Worm (Caenorhabditis elegans) whole organism, young adult: Measurements from ENCODE around the gene sqd-1.

ENCODE experiments used
- B0336.3 ChIP-seq: fragments of 200-800 bp; sonication (Bioruptor generic); IDR thresholded peaks from 2 replicates; pipeline ENCODE4 v1.3.6; 2022; ENCODE audit warnings: missing genetic modification characterization, missing compliant biosample characterization
- D2030.7 ChIP-seq: fragments of 200-800 bp; sonication (Bioruptor generic); IDR thresholded peaks from 2 replicates; pipeline ENCODE4 v1.3.6; 2022; ENCODE audit warnings: missing genetic modification reagents, missing genetic modification characterization, missing compliant biosample characterization
- F10E7.11 ChIP-seq: sonication (generic microtip); optimal IDR thresholded peaks from 2 replicates; lab custom pipeline; 2017; ENCODE audit warnings: mild to moderate bottlenecking, missing genetic modification characterization, moderate library complexity, missing compliant biosample characterization
- F33H1.4 ChIP-seq: fragments of 200-800 bp; sonication (Bioruptor generic); IDR thresholded peaks from 2 replicates; pipeline ENCODE4 v1.3.6; 2022; ENCODE audit warnings: missing genetic modification reagents, missing genetic modification characterization, missing compliant biosample characterization
- F37B4.10 ChIP-seq: fragments of 200-800 bp; sonication (Bioruptor generic); IDR thresholded peaks from 2 replicates; pipeline ENCODE4 v1.3.6; 2022; ENCODE audit warnings: missing genetic modification characterization, missing compliant biosample characterization
- F57A8.1 ChIP-seq: fragments of 200-800 bp; sonication (Bioruptor generic); optimal IDR thresholded peaks from 2 replicates; lab custom pipeline; 2018; ENCODE audit warnings: mild to moderate bottlenecking, missing genetic modification characterization, moderate library complexity, missing compliant biosample characterization
- T07F8.4 ChIP-seq: sonication (generic microtip); optimal IDR thresholded peaks from 2 replicates; lab custom pipeline; 2016; ENCODE audit warnings: mild to moderate bottlenecking, missing genetic modification characterization, moderate library complexity, missing compliant biosample characterization
- T26A5.8 ChIP-seq: sonication (generic microtip); optimal IDR thresholded peaks from 2 replicates; lab custom pipeline; 2016; ENCODE audit warnings: missing genetic modification characterization, missing compliant biosample characterization
- Y53G8AR.9 ChIP-seq: fragments of 200-800 bp; sonication (Bioruptor generic); conservative IDR thresholded peaks from 2 replicates; pipeline ENCODE4 v1.3.6; 2022; ENCODE audit warnings: missing genetic modification reagents, missing genetic modification characterization, missing compliant biosample characterization
- Y56A3A.18 ChIP-seq: fragments of 200-800 bp; sonication (Bioruptor generic); IDR thresholded peaks from 2 replicates; pipeline ENCODE4 v1.3.6; 2022; ENCODE audit warnings: missing genetic modification reagents, missing genetic modification characterization, missing compliant biosample characterization
- Y79H2A.3 ChIP-seq: fragments of 200-800 bp; sonication (Bioruptor generic); conservative IDR thresholded peaks from 2 replicates; pipeline ENCODE4 v1.3.6; 2022; ENCODE audit warnings: missing genetic modification reagents, missing genetic modification characterization, missing compliant biosample characterization
- aptf-3 ChIP-seq: fragments of 200-800 bp; sonication (Bioruptor generic); IDR thresholded peaks from 2 replicates; pipeline ENCODE4 v1.3.6; 2022; ENCODE audit warnings: missing genetic modification characterization, missing compliant biosample characterization
- attf-3 ChIP-seq: fragments of 200-800 bp; sonication (Bioruptor generic); conservative IDR thresholded peaks from 2 replicates; pipeline ENCODE4 v1.3.6; 2022; ENCODE audit warnings: missing genetic modification reagents, missing genetic modification characterization, missing compliant biosample characterization
- attf-6 ChIP-seq: fragments of 200-800 bp; sonication (Bioruptor generic); IDR thresholded peaks from 2 replicates; pipeline ENCODE4 v1.3.6; 2022; ENCODE audit warnings: missing genetic modification reagents, missing genetic modification characterization, missing compliant biosample characterization
- bed-2 ChIP-seq: fragments of 200-800 bp; sonication (Bioruptor generic); IDR thresholded peaks from 2 replicates; pipeline ENCODE4 v1.3.6; 2022; ENCODE audit warnings: missing genetic modification reagents, missing genetic modification characterization, missing compliant biosample characterization
- cebp-1 ChIP-seq, 2 experiments: fragments of 200-800 bp in 1 of 2; sonication (Bioruptor generic) in 1 of 2; sonication (generic microtip) in 1 of 2; IDR thresholded peaks in 1 of 2; optimal IDR thresholded peaks in 1 of 2; 2 replicates each; pipeline versions ENCODE4 v1.3.6 to Lab custom; 2017 to 2022; ENCODE audit warnings: missing compliant biosample characterization in 2 of 2, missing genetic modification characterization in 2 of 2, mild to moderate bottlenecking in 1 of 2, missing genetic modification reagents in 1 of 2, moderate library complexity in 1 of 2
- cebp-2 ChIP-seq: fragments of 200-800 bp; sonication (Bioruptor generic); IDR thresholded peaks from 2 replicates; pipeline ENCODE4 v1.3.6; 2022; ENCODE audit warnings: missing genetic modification characterization, missing compliant biosample characterization
- ceh-27 ChIP-seq: fragments of 200-800 bp; sonication (Bioruptor generic); optimal IDR thresholded peaks from 2 replicates; lab custom pipeline; 2018; ENCODE audit warnings: mild to moderate bottlenecking, missing genetic modification characterization, moderate library complexity, missing compliant biosample characterization
- ceh-79 ChIP-seq: sonication (generic microtip); optimal IDR thresholded peaks from 2 replicates; lab custom pipeline; 2017; ENCODE audit warnings: mild to moderate bottlenecking, missing genetic modification characterization, missing compliant biosample characterization
- chd-7 ChIP-seq: sonication (generic microtip); optimal IDR thresholded peaks from 2 replicates; lab custom pipeline; 2016; ENCODE audit warnings: mild to moderate bottlenecking, missing genetic modification characterization, moderate library complexity, missing compliant biosample characterization
- dpff-1 ChIP-seq: sonication (generic microtip); optimal IDR thresholded peaks from 2 replicates; lab custom pipeline; 2017; ENCODE audit warnings: mild to moderate bottlenecking, missing genetic modification characterization, missing compliant biosample characterization
- efl-1 ChIP-seq: fragments of 150-350 bp; optimal IDR thresholded peaks from 2 replicates; lab custom pipeline; 2014; ENCODE audit warnings: missing biosample characterization, missing genetic modification reagents, missing genetic modification characterization
- egl-18 ChIP-seq: fragments of 200-800 bp; sonication (Bioruptor generic); IDR thresholded peaks from 2 replicates; pipeline ENCODE4 v1.3.6; 2022; ENCODE audit warnings: missing genetic modification reagents, missing genetic modification characterization, missing compliant biosample characterization
- fkh-3 ChIP-seq: sonication (generic microtip); optimal IDR thresholded peaks from 2 replicates; lab custom pipeline; 2016; ENCODE audit warnings: mild to moderate bottlenecking, missing genetic modification characterization, missing compliant biosample characterization
- hlh-26 ChIP-seq: fragments of 200-800 bp; sonication (Bioruptor generic); conservative IDR thresholded peaks from 2 replicates; pipeline ENCODE4 v1.3.6; 2022; ENCODE audit warnings: missing genetic modification reagents, missing genetic modification characterization, missing compliant biosample characterization
- hrde-1 ChIP-seq: sonication (generic microtip); optimal IDR thresholded peaks from 2 replicates; lab custom pipeline; 2016; ENCODE audit warnings: missing genetic modification characterization, mild to moderate bottlenecking, missing compliant biosample characterization, moderate library complexity, missing genotype, missing genetic modification reagents, borderline replicate concordance
- hsf-1 ChIP-seq: fragments of 200-800 bp; sonication (Bioruptor generic); IDR thresholded peaks from 2 replicates; pipeline ENCODE4 v1.3.6; 2022; ENCODE audit warnings: missing genetic modification reagents, missing genetic modification characterization, missing compliant biosample characterization
- lin-54 ChIP-seq: fragments of 200-800 bp; sonication (Bioruptor generic); optimal IDR thresholded peaks from 2 replicates; lab custom pipeline; 2018; ENCODE audit warnings: mild to moderate bottlenecking, missing genetic modification characterization, missing compliant biosample characterization
- madf-10 ChIP-seq: sonication (generic microtip); optimal IDR thresholded peaks from 2 replicates; lab custom pipeline; 2016; ENCODE audit warnings: mild to moderate bottlenecking, missing genetic modification characterization, missing compliant biosample characterization
- madf-8 ChIP-seq: fragments of 200-800 bp; sonication (Bioruptor generic); conservative IDR thresholded peaks from 2 replicates; pipeline ENCODE4 v1.3.6; 2022; ENCODE audit warnings: missing genetic modification reagents, missing genetic modification characterization, missing compliant biosample characterization
- mes-4 ChIP-seq: sonication (generic microtip); optimal IDR thresholded peaks from 2 replicates; lab custom pipeline; 2016; ENCODE audit warnings: missing genotype, missing genetic modification characterization, missing compliant biosample characterization
- mxl-1 ChIP-seq: sonication (generic microtip); optimal IDR thresholded peaks from 2 replicates; lab custom pipeline; 2016; ENCODE audit warnings: missing genetic modification characterization, missing compliant biosample characterization
- nfya-2 ChIP-seq: fragments of 200-800 bp; sonication (Bioruptor generic); IDR thresholded peaks from 2 replicates; pipeline ENCODE4 v1.3.6; 2022; ENCODE audit warnings: missing genetic modification reagents, missing genetic modification characterization, missing compliant biosample characterization
- nfyb-1 ChIP-seq: fragments of 200-800 bp; sonication (Bioruptor generic); IDR thresholded peaks from 2 replicates; pipeline ENCODE4 v1.3.6; 2022; ENCODE audit warnings: missing genetic modification reagents, missing genetic modification characterization, missing compliant biosample characterization
- nhr-179 ChIP-seq: sonication (generic microtip); optimal IDR thresholded peaks from 2 replicates; lab custom pipeline; 2016; ENCODE audit warnings: mild to moderate bottlenecking, missing genetic modification characterization, missing compliant biosample characterization
- nhr-27 ChIP-seq: fragments of 200-800 bp; sonication (Bioruptor generic); optimal IDR thresholded peaks from 2 replicates; lab custom pipeline; 2018; ENCODE audit warnings: mild to moderate bottlenecking, missing genetic modification characterization, moderate library complexity, missing compliant biosample characterization
- nhr-80 ChIP-seq: sonication (generic microtip); optimal IDR thresholded peaks from 2 replicates; lab custom pipeline; 2016; ENCODE audit warnings: missing genetic modification characterization, missing compliant biosample characterization
- pha-4 ChIP-seq: fragments of 150-350 bp; sonication (generic microtip); optimal IDR thresholded peaks from 2 replicates; lab custom pipeline; 2014; ENCODE audit warnings: missing biosample characterization, missing genetic modification reagents, missing genetic modification characterization
- rec-8 ChIP-seq, 2 experiments: sonication (generic microtip); optimal IDR thresholded peaks; 2 replicates each; lab custom pipeline; 2016; ENCODE audit warnings: mild to moderate bottlenecking in 2 of 2, missing genetic modification characterization in 2 of 2, missing genetic modification reagents in 2 of 2, missing genotype in 2 of 2, missing biosample characterization in 1 of 2, missing compliant biosample characterization in 1 of 2, moderate library complexity in 1 of 2
- sea-2 ChIP-seq: fragments of 200-800 bp; sonication (Bioruptor generic); IDR thresholded peaks from 2 replicates; pipeline ENCODE4 v1.3.6; 2022; ENCODE audit warnings: missing genetic modification characterization, missing compliant biosample characterization
- snpc-4 ChIP-seq, 5 experiments: fragments of 150-350 bp in 1 of 5; sonication (generic microtip) in 4 of 5; optimal IDR thresholded peaks; 2 replicates each; lab custom pipeline; 2014 to 2018; ENCODE audit warnings: missing genetic modification characterization in 5 of 5, missing biosample characterization in 3 of 5, antibody characterized with exemption in 2 of 5, mild to moderate bottlenecking in 2 of 5, missing compliant biosample characterization in 2 of 5, missing genotype in 2 of 5, moderate library complexity in 2 of 5, missing genetic modification reagents in 1 of 5
- tbp1 ChIP-seq: fragments of 200-800 bp; sonication (Bioruptor generic); optimal IDR thresholded peaks from 2 replicates; lab custom pipeline; 2018; ENCODE audit warnings: mild to moderate bottlenecking, missing genetic modification characterization, missing compliant biosample characterization
- tbx-9 ChIP-seq: sonication (generic microtip); optimal IDR thresholded peaks from 2 replicates; lab custom pipeline; 2016; ENCODE audit warnings: borderline replicate concordance, missing genetic modification characterization, inconsistent platforms, missing compliant biosample characterization
- tlf-1 ChIP-seq: fragments of 200-800 bp; sonication (Bioruptor generic); optimal IDR thresholded peaks from 2 replicates; lab custom pipeline; 2018; ENCODE audit warnings: mild to moderate bottlenecking, missing genetic modification characterization, missing compliant biosample characterization
- ztf-18 ChIP-seq: sonication (generic microtip); optimal IDR thresholded peaks from 2 replicates; lab custom pipeline; 2016; ENCODE audit warnings: missing genotype, mild to moderate bottlenecking, missing genetic modification characterization, missing compliant biosample characterization

sqd-1 gene

ce11 chrIV:6321667-6322066 is 2.3 kb upstream of the sqd-1 start, which contains the start of gene Y73B6BL.29 (continued):
- TF ChIP-seq nhr-80 (tag; lab: Kevin White, UChicago) (no peak), hrde-1 (tag; lab: Kevin White, UChicago) (no peak), F57A8.1 (GFP tag; lab: Kevin White, UChicago) (no peak), egl-18 (GFP tag; lab: Robert Waterston, UW) (no peak), hlh-26 (GFP tag; lab: Robert Waterston, UW) (no peak), F33H1.4 (GFP tag; lab: Robert Waterston, UW) (peak; percentile 77), pha-4 (tag; lab: Kevin White, UChicago) (no peak), nfya-2 (GFP tag; lab: Robert Waterston, UW) (no peak), bed-2 (GFP tag; lab: Robert Waterston, UW) (peak; percentile 88)

ce11 chrIV:6325772-6326171 is 1.8 kb downstream of the sqd-1 start:
- no peak for TF ChIP-seq hrde-1 (tag; lab: Kevin White, UChicago)
- peak; percentile 32 for TF ChIP-seq tbx-9 (tag; lab: Kevin White, UChicago)
- TF ChIP-seq nfya-2 (GFP tag; lab: Robert Waterston, UW): no peak
- TF ChIP-seq F33H1.4 (GFP tag; lab: Robert Waterston, UW): no peak
- no peak for TF ChIP-seq nhr-179 (tag; lab: Kevin White, UChicago)
- peak; percentile 61 for TF ChIP-seq T26A5.8 (tag; lab: Kevin White, UChicago)
- TF ChIP-seq chd-7 (tag; lab: Kevin White, UChicago): peak; percentile 46
- no peak for TF ChIP-seq cebp-1 (GFP tag; IDR thresholded peaks at IDR 0.05; lab: Robert Waterston, UW)
- peak; percentile 18 for TF ChIP-seq cebp-1 (tag; optimal IDR thresholded peaks at IDR 0.05; lab: Kevin White, UChicago)
- no peak for TF ChIP-seq F37B4.10 (GFP tag; lab: Robert Waterston, UW)
- peak; percentile 27 for TF ChIP-seq hsf-1 (GFP tag; lab: Robert Waterston, UW)
- peak; percentile 40; the same call in 1 of the 2 replicates for TF ChIP-seq Y53G8AR.9 (GFP tag; lab: Robert Waterston, UW)
- TF ChIP-seq Y56A3A.18: 0 out of 2 replicates have a peak, but pooled peaks have one; percentile 71
- peak; percentile 31 for TF ChIP-seq lin-54 (GFP tag; lab: Kevin White, UChicago)
- no peak for TF ChIP-seq nhr-80 (tag; lab: Kevin White, UChicago)
- peak; percentile 71 for TF ChIP-seq nhr-27 (tag; lab: Kevin White, UChicago)
- TF ChIP-seq efl-1: no peak
- TF ChIP-seq B0336.3 (GFP tag; lab: Robert Waterston, UW): peak; percentile 82; the same call in 1 of the 2 replicates
- 0 out of 2 replicates have a peak, but pooled peaks have one; percentile 39 for TF ChIP-seq cebp-2 (GFP tag; lab: Robert Waterston, UW)
- TF ChIP-seq mxl-1: peak; percentile 40
- TF ChIP-seq fkh-3 (tag; lab: Kevin White, UChicago): no peak
- TF ChIP-seq tlf-1: no peak
- peak; percentile 64 for TF ChIP-seq F10E7.11 (tag; lab: Kevin White, UChicago)
- TF ChIP-seq sea-2 (GFP tag; lab: Robert Waterston, UW): no peak
- TF ChIP-seq aptf-3 (GFP tag; lab: Robert Waterston, UW): 0 out of 2 replicates have a peak, but pooled peaks have one; percentile 66
- no peak for TF ChIP-seq madf-8 (GFP tag; lab: Robert Waterston, UW)
- peak in 1 of 2 experiments; percentile 37 for TF ChIP-seq rec-8 (tag; optimal IDR thresholded peaks at IDR 0.05; lab: Kevin White, UChicago)
- peak; percentile 58 for TF ChIP-seq nfyb-1
- peak; percentile 55 for TF ChIP-seq ceh-79
- no peak for TF ChIP-seq T07F8.4 (tag; lab: Kevin White, UChicago)
- TF ChIP-seq ztf-18 (tag; lab: Kevin White, UChicago): no peak
- TF ChIP-seq ceh-27 (GFP tag; lab: Kevin White, UChicago): no peak
- no peak for TF ChIP-seq Y79H2A.3 (GFP tag; lab: Robert Waterston, UW)
- TF ChIP-seq tbp1 (GFP tag; lab: Kevin White, UChicago): peak; percentile 29
- peak; percentile 49 for TF ChIP-seq snpc-4 (GFP tag; optimal IDR thresholded peaks at IDR 0.05; lab: Kevin White, UChicago)
- peak in 2 of 4 experiments; percentile 44 to 69 for TF ChIP-seq snpc-4 (tag; optimal IDR thresholded peaks at IDR 0.05; lab: Kevin White, UChicago)
- no peak for TF ChIP-seq attf-3
- TF ChIP-seq mes-4: no peak
- TF ChIP-seq D2030.7 (GFP tag; lab: Robert Waterston, UW): no peak; the same call in 1 of the 2 replicates
- TF ChIP-seq attf-6 (GFP tag; lab: Robert Waterston, UW): peak; percentile 70; the same call in 1 of the 2 replicates
- TF ChIP-seq madf-10 (tag; lab: Kevin White, UChicago): no peak
- TF ChIP-seq dpff-1 (tag; lab: Kevin White, UChicago): no peak
